Fruit fly (Drosophila melanogaster) whole organism, embryonic: Measurements from ENCODE around the gene Alg9.

Experiments used
- Awh ChIP-seq: fragments of 200-800 bp; sonication (Bioruptor generic); IDR thresholded peaks from 2 replicates; pipeline ENCODE4, ENCODE4 v1.3.6; 2022; ENCODE audit warnings: missing biosample characterization, missing genetic modification characterization
- B-H2 ChIP-seq: fragments of 200-800 bp; sonication (Bioruptor generic); optimal IDR thresholded peaks from 2 replicates; lab custom pipeline; 2018; ENCODE audit warnings: missing biosample characterization, mild to moderate bottlenecking, missing genetic modification characterization
- Bgb ChIP-seq: fragments of 200-800 bp; sonication (Bioruptor generic); IDR thresholded peaks from 2 replicates; pipeline ENCODE4 v1.3.6; 2022; ENCODE audit warnings: missing biosample characterization, missing genetic modification characterization; ENCODE audit not compliant: partially characterized antibody
- CG10274 ChIP-seq: fragments of 200-800 bp; sonication (Bioruptor generic); optimal IDR thresholded peaks from 3 replicates; lab custom pipeline; 2017; ENCODE audit warnings: missing biosample characterization, mild to moderate bottlenecking, missing genetic modification characterization
- CG11504 ChIP-seq: fragments of 200-800 bp; sonication (Bioruptor generic); optimal IDR thresholded peaks from 3 replicates; lab custom pipeline; 2019; ENCODE audit warnings: missing biosample characterization, mild to moderate bottlenecking, missing genetic modification characterization, moderate library complexity
- CG12391 ChIP-seq: fragments of 200-800 bp; sonication (Bioruptor generic); optimal IDR thresholded peaks from 3 replicates; lab custom pipeline; 2018; ENCODE audit warnings: missing biosample characterization, mild to moderate bottlenecking, missing genetic modification characterization, moderate library complexity
- CG17359 ChIP-seq: fragments of 200-800 bp; sonication (Bioruptor generic); optimal IDR thresholded peaks from 3 replicates; lab custom pipeline; 2018; ENCODE audit warnings: missing biosample characterization, mild to moderate bottlenecking, missing genetic modification characterization, moderate library complexity
- CG18619 ChIP-seq: fragments of 200-800 bp; sonication (Bioruptor generic); optimal IDR thresholded peaks from 3 replicates; lab custom pipeline; 2017; ENCODE audit warnings: missing biosample characterization, mild to moderate bottlenecking, missing genetic modification characterization
- CG18764 ChIP-seq: fragments of 200-800 bp; sonication (Bioruptor generic); optimal IDR thresholded peaks from 3 replicates; lab custom pipeline; 2016; ENCODE audit warnings: missing biosample characterization, missing genetic modification characterization
- CG2129 ChIP-seq: fragments of 200-800 bp; sonication (Bioruptor generic); IDR thresholded peaks from 2 replicates; pipeline ENCODE4 v1.3.6; 2022; ENCODE audit warnings: missing biosample characterization, missing genetic modification characterization; ENCODE audit not compliant: partially characterized antibody
- CG2712 ChIP-seq: fragments of 200-800 bp; optimal IDR thresholded peaks from 3 replicates; lab custom pipeline; 2019; ENCODE audit warnings: missing biosample characterization, mild to moderate bottlenecking, missing genetic modification characterization, moderate library complexity
- CG3281 ChIP-seq: fragments of 200-800 bp; sonication (Bioruptor generic); optimal IDR thresholded peaks from 3 replicates; lab custom pipeline; 2017; ENCODE audit warnings: missing biosample characterization, mild to moderate bottlenecking, missing genetic modification characterization
- CG34376 ChIP-seq: fragments of 200-800 bp; sonication (Bioruptor generic); optimal IDR thresholded peaks from 2 replicates; lab custom pipeline; 2018; ENCODE audit warnings: missing biosample characterization, mild to moderate bottlenecking, missing genetic modification characterization
- CG9727 ChIP-seq: fragments of 200-800 bp; sonication (Bioruptor generic); optimal IDR thresholded peaks from 3 replicates; lab custom pipeline; 2017; ENCODE audit warnings: missing biosample characterization, mild to moderate bottlenecking, missing genetic modification characterization
- Deaf1 ChIP-seq: fragments of 200-800 bp; optimal IDR thresholded peaks from 3 replicates; lab custom pipeline; 2019; ENCODE audit warnings: missing biosample characterization, mild to moderate bottlenecking, missing genetic modification characterization, moderate library complexity
- Ets65A ChIP-seq: fragments of 200-800 bp; sonication (Bioruptor generic); peaks from one replicate; lab custom pipeline; 2016; ENCODE audit warnings: missing biosample characterization, missing genetic modification characterization
- GATAe ChIP-seq: fragments of 200-800 bp; sonication (Bioruptor generic); conservative IDR thresholded peaks from 2 replicates; pipeline ENCODE4 v1.3.6; 2022; ENCODE audit warnings: missing biosample characterization, missing genetic modification characterization
- H2.0 ChIP-seq: fragments of 200-800 bp; sonication (Bioruptor generic); IDR thresholded peaks from 2 replicates; pipeline ENCODE4 v1.3.6; 2022; ENCODE audit warnings: missing biosample characterization, missing genetic modification characterization
- HLH4C ChIP-seq: fragments of 200-800 bp; sonication (Bioruptor generic); IDR thresholded peaks from 3 replicates; pipeline ENCODE4 v1.3.6; 2022; ENCODE audit warnings: missing biosample characterization, missing genetic modification characterization; ENCODE audit not compliant: partially characterized antibody
- HLH54F ChIP-seq: fragments of 200-800 bp; sonication (Bioruptor generic); optimal IDR thresholded peaks from 3 replicates; lab custom pipeline; 2016; ENCODE audit warnings: missing biosample characterization, missing genetic modification characterization
- MBD-R2 ChIP-seq: fragments of 200-800 bp; sonication (Bioruptor generic); IDR thresholded peaks from 2 replicates; pipeline ENCODE4 v1.3.6; 2022; ENCODE audit warnings: missing biosample characterization, missing genetic modification characterization
- MESR4 ChIP-seq: fragments of 200-800 bp; sonication (Bioruptor generic); optimal IDR thresholded peaks from 2 replicates; lab custom pipeline; 2018; ENCODE audit warnings: missing biosample characterization, mild to moderate bottlenecking, missing genetic modification characterization, moderate library complexity
- Med ChIP-seq: fragments of 200-800 bp; sonication (Bioruptor generic); peaks from one replicate; lab custom pipeline; 2016; ENCODE audit warnings: missing biosample characterization, missing genetic modification characterization, mild to moderate bottlenecking, inconsistent platforms, moderate library complexity
- NK7.1 ChIP-seq: fragments of 200-800 bp; sonication (Bioruptor generic); optimal IDR thresholded peaks from 3 replicates; lab custom pipeline; 2016; ENCODE audit warnings: missing biosample characterization, missing genetic modification characterization
- Rfx ChIP-seq: fragments of 200-800 bp; sonication (Bioruptor generic); IDR thresholded peaks from 2 replicates; pipeline ENCODE4 v1.3.6; 2022; ENCODE audit warnings: missing biosample characterization, missing genetic modification characterization
- Taf1 ChIP-seq: fragments of 200-800 bp; sonication (Bioruptor generic); IDR thresholded peaks from 2 replicates; pipeline ENCODE4 v1.3.6; 2022; ENCODE audit warnings: missing biosample characterization, missing genetic modification characterization
- ac ChIP-seq: fragments of 200-800 bp; sonication (Bioruptor generic); optimal IDR thresholded peaks from 3 replicates; lab custom pipeline; 2017; ENCODE audit warnings: missing biosample characterization, mild to moderate bottlenecking, missing genetic modification characterization
- al ChIP-seq: fragments of 200-800 bp; sonication (Bioruptor generic); IDR thresholded peaks from 2 replicates; pipeline ENCODE4 v1.3.6; 2022; ENCODE audit warnings: missing biosample characterization, missing genetic modification characterization
- aop ChIP-seq: fragments of 200-800 bp; sonication (Bioruptor generic); IDR thresholded peaks from 2 replicates; pipeline ENCODE4 v1.3.6; 2022; ENCODE audit warnings: missing biosample characterization, missing genetic modification characterization
- ase ChIP-seq: fragments of 200-800 bp; sonication (Bioruptor generic); IDR thresholded peaks from 3 replicates; pipeline ENCODE4 v1.3.6; 2022; ENCODE audit warnings: missing biosample characterization, missing genetic modification characterization
- bab2 ChIP-seq: fragments of 200-800 bp; sonication (Bioruptor generic); optimal IDR thresholded peaks from 2 replicates; lab custom pipeline; 2016; ENCODE audit warnings: missing biosample characterization, missing genetic modification characterization
- cad ChIP-seq: fragments of >200 bp; optimal IDR thresholded peaks from 2 replicates; lab custom pipeline; 2017; ENCODE audit warnings: missing biosample characterization, missing genetic modification characterization
- chinmo ChIP-seq: fragments of 200-800 bp; sonication (Bioruptor generic); IDR thresholded peaks from 4 replicates; pipeline ENCODE4 v1.3.6; 2022; ENCODE audit warnings: missing biosample characterization, missing genetic modification characterization; ENCODE audit not compliant: partially characterized antibody
- crc ChIP-seq: fragments of 200-800 bp; sonication (Bioruptor generic); optimal IDR thresholded peaks from 2 replicates; lab custom pipeline; 2016; ENCODE audit warnings: missing biosample characterization, missing genetic modification characterization
- da ChIP-seq: fragments of 200-800 bp; sonication (Bioruptor generic); optimal IDR thresholded peaks from 2 replicates; lab custom pipeline; 2016; ENCODE audit warnings: missing biosample characterization, missing genetic modification characterization
- danr ChIP-seq: fragments of 200-800 bp; sonication (Bioruptor generic); IDR thresholded peaks from 2 replicates; pipeline ENCODE4 v1.3.6; 2022; ENCODE audit warnings: missing biosample characterization, missing genetic modification characterization
- eyg ChIP-seq: fragments of 200-800 bp; sonication (Bioruptor generic); optimal IDR thresholded peaks from 3 replicates; lab custom pipeline; 2016; ENCODE audit warnings: missing biosample characterization, missing genetic modification characterization
- fd3F ChIP-seq: fragments of 200-800 bp; sonication (Bioruptor generic); optimal IDR thresholded peaks from 2 replicates; lab custom pipeline; 2018; ENCODE audit warnings: missing biosample characterization, mild to moderate bottlenecking, missing genetic modification characterization, moderate library complexity
- gfzf ChIP-seq: fragments of 200-800 bp; sonication (Bioruptor generic); optimal IDR thresholded peaks from 2 replicates; lab custom pipeline; 2016; ENCODE audit warnings: missing biosample characterization, mild to moderate bottlenecking, missing genetic modification characterization, moderate library complexity
- gsb ChIP-seq: fragments of 200-800 bp; sonication (Bioruptor generic); IDR thresholded peaks from 2 replicates; pipeline ENCODE4 v1.3.6; 2022; ENCODE audit warnings: missing biosample characterization, missing genetic modification characterization
- hb ChIP-seq: fragments of 200-800 bp; sonication (Bioruptor generic); IDR thresholded peaks from 3 replicates; pipeline ENCODE4 v1.3.6; 2022; ENCODE audit warnings: missing biosample characterization, missing genetic modification characterization; ENCODE audit not compliant: partially characterized antibody
- hbn ChIP-seq: fragments of 200-800 bp; sonication (Bioruptor generic); IDR thresholded peaks from 2 replicates; pipeline ENCODE4 v1.3.6; 2022; ENCODE audit warnings: missing biosample characterization, missing genetic modification characterization; ENCODE audit not compliant: partially characterized antibody
- lbe ChIP-seq: fragments of 200-800 bp; sonication (Bioruptor generic); optimal IDR thresholded peaks from 2 replicates; lab custom pipeline; 2016; ENCODE audit warnings: missing biosample characterization, mild to moderate bottlenecking, missing genetic modification characterization
- mld ChIP-seq: fragments of 200-800 bp; sonication (Bioruptor generic); IDR thresholded peaks from 3 replicates; pipeline ENCODE4 v1.3.6; 2022; ENCODE audit warnings: missing biosample characterization, missing genetic modification characterization; ENCODE audit not compliant: partially characterized antibody
- pzg ChIP-seq: fragments of 200-800 bp; sonication (Bioruptor generic); optimal IDR thresholded peaks from 3 replicates; lab custom pipeline; 2018; ENCODE audit warnings: missing biosample characterization, mild to moderate bottlenecking, missing genetic modification characterization, moderate library complexity
- repo ChIP-seq: fragments of 200-800 bp; sonication (Bioruptor generic); optimal IDR thresholded peaks from 2 replicates; lab custom pipeline; 2016; ENCODE audit warnings: missing biosample characterization, missing genetic modification characterization
- sisA ChIP-seq: fragments of 200-800 bp; sonication (Bioruptor generic); IDR thresholded peaks from 2 replicates; pipeline ENCODE4 v1.3.6; 2022; ENCODE audit warnings: missing biosample characterization, missing genetic modification characterization
- slbo ChIP-seq: fragments of 200-800 bp; sonication (Bioruptor generic); IDR thresholded peaks from 2 replicates; pipeline ENCODE4 v1.3.6; 2022; ENCODE audit warnings: missing biosample characterization, missing genetic modification characterization
- trh ChIP-seq: fragments of 200-800 bp; sonication (Bioruptor generic); optimal IDR thresholded peaks from 2 replicates; lab custom pipeline; 2016; ENCODE audit warnings: missing biosample characterization, missing genetic modification characterization

The Alg9 gene

dm6 chr3R:25249145-25250141 is 28.1 kb downstream of the Alg9 start, which contains the start of gene Nup358 (continued):
- TF ChIP-seq hbn (GFP tag; lab: Robert Waterston, UW) (peak; percentile 97), al (GFP tag; lab: Robert Waterston, UW) (0 out of 2 replicates have a peak, but pooled peaks have one; percentile 5), gfzf (peak; percentile 25), CG34376 (GFP tag; lab: Kevin White, UChicago) (peak; percentile 30), ase (no peak), hb (GFP tag; lab: Robert Waterston, UW) (peak; percentile 99), trh (GFP tag; lab: Kevin White, UChicago) (no peak), cad (GFP tag; lab: Kevin White, UChicago) (no peak), CG9727 (GFP tag; lab: Kevin White, UChicago) (no peak), Ets65A (GFP tag; lab: Kevin White, UChicago) (no peak), aop (GFP tag; lab: Robert Waterston, UW) (no peak), CG12391 (tag; lab: Kevin White, UChicago) (peak; percentile 55), CG2129 (GFP tag; lab: Robert Waterston, UW) (peak; percentile 96), CG10274 (no peak), CG2712 (tag; lab: Kevin White, UChicago) (peak; percentile 48), CG11504 (tag; lab: Kevin White, UChicago) (no peak), CG18764 (GFP tag; lab: Kevin White, UChicago) (no peak), MESR4 (GFP tag; lab: Kevin White, UChicago) (peak; percentile 24), B-H2 (GFP tag; lab: Kevin White, UChicago) (peak; percentile 55), Deaf1 (tag; lab: Kevin White, UChicago) (no peak), da (GFP tag; lab: Kevin White, UChicago) (no peak), HLH4C (GFP tag; lab: Robert Waterston, UW) (peak; percentile 99), CG18619 (no peak), MBD-R2 (peak; percentile 40), NK7.1 (no peak), sisA (GFP tag; lab: Robert Waterston, UW) (no peak), fd3F (GFP tag; lab: Kevin White, UChicago) (no peak), Med (GFP tag; lab: Kevin White, UChicago) (peak; percentile 72), Bgb (GFP tag; lab: Robert Waterston, UW) (peak; percentile 99), crc (GFP tag; lab: Kevin White, UChicago) (no peak), gsb (GFP tag; lab: Robert Waterston, UW) (no peak), CG17359 (tag; lab: Kevin White, UChicago) (no peak), chinmo (GFP tag; lab: Robert Waterston, UW) (peak; percentile 98), pzg (GFP tag; lab: Kevin White, UChicago) (peak; percentile 72), slbo (no peak), HLH54F (no peak), mld (GFP tag; lab: Robert Waterston, UW) (peak; percentile 97), Rfx (peak; percentile 60), CG3281 (GFP tag; lab: Kevin White, UChicago) (no peak), ac (GFP tag; lab: Kevin White, UChicago) (no peak), eyg (GFP tag; lab: Kevin White, UChicago) (no peak), danr (GFP tag; lab: Robert Waterston, UW) (no peak), lbe (GFP tag; lab: Kevin White, UChicago) (no peak), Taf1 (GFP tag; lab: Robert Waterston, UW) (no peak), repo (GFP tag; lab: Kevin White, UChicago) (no peak), bab2 (GFP tag; lab: Kevin White, UChicago) (no peak), GATAe (GFP tag; lab: Robert Waterston, UW) (no peak), H2.0 (GFP tag; lab: Robert Waterston, UW) (no peak), Awh (GFP tag; lab: Robert Waterston, UW) (no peak)
